Fruit fly (Drosophila melanogaster) whole organism, wandering third instar larva: Measurements from ENCODE around the gene Nuf2.
A peak's percentile ranks its signal among the peaks of the same experiment; 100 is the strongest.

Experiments used
- Jra ChIP-seq: sonication (Bioruptor generic); optimal IDR thresholded peaks from 2 replicates; lab custom pipeline; 2016; ENCODE audit warnings: missing biosample characterization, missing genetic modification characterization
- OdsH ChIP-seq: fragments of 200-800 bp; sonication (Bioruptor generic); optimal IDR thresholded peaks from 2 replicates; lab custom pipeline; 2016; ENCODE audit warnings: missing biosample characterization, mild to moderate bottlenecking, missing genetic modification characterization
- br ChIP-seq: fragments of 200-800 bp; sonication (Bioruptor generic); optimal IDR thresholded peaks from 2 replicates; lab custom pipeline; 2016; ENCODE audit warnings: missing biosample characterization, missing genetic modification characterization
- psq ChIP-seq: fragments of 200-800 bp; sonication (Bioruptor generic); optimal IDR thresholded peaks from 3 replicates; lab custom pipeline; 2017; ENCODE audit warnings: missing biosample characterization, mild to moderate bottlenecking, missing genetic modification characterization, moderate library complexity
- tai ChIP-seq: sonication (Bioruptor generic); optimal IDR thresholded peaks from 2 replicates; lab custom pipeline; 2016; ENCODE audit warnings: missing biosample characterization, missing genetic modification characterization
- usp ChIP-seq: fragments of >200 bp; optimal IDR thresholded peaks from 2 replicates; lab custom pipeline; 2017; ENCODE audit warnings: missing biosample characterization, missing genetic modification characterization

dm6 chr2L:7039342-7039684 lies 26.3 kb downstream of the Nuf2 start:
- TF ChIP-seq OdsH (peak; percentile 82), psq (GFP tag; lab: Kevin White, UChicago) (peak; percentile 65), Jra (GFP tag; lab: Kevin White, UChicago) (peak; percentile 65), tai (GFP tag; lab: Kevin White, UChicago) (peak; percentile 68), br (GFP tag; lab: Kevin White, UChicago) (peak; percentile 86), usp (GFP tag; lab: Kevin White, UChicago) (no peak)
